Worm (Caenorhabditis elegans) whole organism, L2 larva: Measurements from ENCODE around the gene fbxa-82.

Experiments
- C34F6.9 ChIP-seq: fragments of 150-350 bp; optimal IDR thresholded peaks from 2 replicates; lab custom pipeline; 2014; ENCODE audit warnings: missing biosample characterization, missing genetic modification characterization
- F13H6.1 ChIP-seq: sonication (generic microtip); optimal IDR thresholded peaks from 2 replicates; lab custom pipeline; 2016; ENCODE audit warnings: missing genetic modification characterization, missing compliant biosample characterization
- Y55F3AM.14 ChIP-seq: fragments of 200-800 bp; sonication (Bioruptor generic); optimal IDR thresholded peaks from 2 replicates; lab custom pipeline; 2018; ENCODE audit warnings: mild to moderate bottlenecking, missing genetic modification characterization, missing compliant biosample characterization
- ZK546.5 ChIP-seq: sonication (generic microtip); optimal IDR thresholded peaks from 2 replicates; lab custom pipeline; 2017; ENCODE audit warnings: missing biosample characterization, missing genetic modification characterization
- alr-1 ChIP-seq: fragments of 150-350 bp; optimal IDR thresholded peaks from 2 replicates; lab custom pipeline; 2014; ENCODE audit warnings: missing biosample characterization, missing genetic modification characterization
- ama-1 ChIP-seq: fragments of 150-350 bp; optimal IDR thresholded peaks from 2 replicates; lab custom pipeline; 2018; ENCODE audit warnings: inconsistent platforms
- blmp-1 ChIP-seq: sonication (generic microtip); optimal IDR thresholded peaks from 2 replicates; lab custom pipeline; 2017; ENCODE audit warnings: missing genetic modification characterization, mild to moderate bottlenecking, missing compliant biosample characterization, antibody characterized with exemption, moderate library complexity; ENCODE audit not compliant: insufficient read depth
- ceh-82 ChIP-seq: fragments of 150-350 bp; optimal IDR thresholded peaks from 2 replicates; lab custom pipeline; 2014; ENCODE audit warnings: missing biosample characterization, missing genetic modification characterization
- crh-2 ChIP-seq: sonication (generic microtip); optimal IDR thresholded peaks from 2 replicates; lab custom pipeline; 2017; ENCODE audit warnings: missing biosample characterization, missing genetic modification characterization
- dmd-4 ChIP-seq: sonication (generic microtip); optimal IDR thresholded peaks from 2 replicates; lab custom pipeline; 2017; ENCODE audit warnings: missing biosample characterization, missing genetic modification characterization
- egl-27 ChIP-seq: sonication (generic microtip); optimal IDR thresholded peaks from 3 replicates; lab custom pipeline; 2017; ENCODE audit warnings: missing biosample characterization, missing genetic modification reagents, missing genetic modification characterization
- elt-3 ChIP-seq: sonication (generic microtip); optimal IDR thresholded peaks from 2 replicates; lab custom pipeline; 2017; ENCODE audit warnings: missing biosample characterization, missing genetic modification characterization
- fos-1 ChIP-seq: fragments of 150-350 bp; optimal IDR thresholded peaks from 2 replicates; lab custom pipeline; 2014; ENCODE audit warnings: missing biosample characterization, missing genetic modification characterization
- gmeb-1 ChIP-seq: fragments of 150-350 bp; optimal IDR thresholded peaks from 2 replicates; lab custom pipeline; 2014; ENCODE audit warnings: missing biosample characterization, missing genetic modification characterization
- lin-11 ChIP-seq: fragments of 150-350 bp; sonication (generic microtip); optimal IDR thresholded peaks from 2 replicates; lab custom pipeline; 2014; ENCODE audit warnings: missing biosample characterization, missing genetic modification characterization, inconsistent platforms, mixed read lengths
- lin-13 ChIP-seq: fragments of 150-350 bp; optimal IDR thresholded peaks from 2 replicates; lab custom pipeline; 2014; ENCODE audit warnings: missing biosample characterization, missing genetic modification reagents, missing genetic modification characterization
- lsy-2 ChIP-seq, 2 experiments: fragments of 150-350 bp in 1 of 2; sonication (generic microtip) in 1 of 2; optimal IDR thresholded peaks; 2 replicates each; lab custom pipeline; 2014 to 2017; ENCODE audit warnings: missing biosample characterization in 2 of 2, missing genetic modification characterization in 2 of 2
- mab-5 ChIP-seq: fragments of 150-350 bp; optimal IDR thresholded peaks from 2 replicates; lab custom pipeline; 2014; ENCODE audit warnings: missing biosample characterization, missing genetic modification characterization
- mbf-1 ChIP-seq: sonication (generic microtip); optimal IDR thresholded peaks from 2 replicates; lab custom pipeline; 2017; ENCODE audit warnings: missing biosample characterization, missing genetic modification characterization
- nhr-11 ChIP-seq: fragments of 150-350 bp; optimal IDR thresholded peaks from 2 replicates; lab custom pipeline; 2014; ENCODE audit warnings: missing biosample characterization, missing genetic modification characterization
- nhr-12 ChIP-seq: fragments of 150-350 bp; optimal IDR thresholded peaks from 2 replicates; lab custom pipeline; 2014; ENCODE audit warnings: missing biosample characterization, missing genetic modification characterization
- nhr-129 ChIP-seq: fragments of 150-350 bp; optimal IDR thresholded peaks from 2 replicates; lab custom pipeline; 2014; ENCODE audit warnings: missing biosample characterization, missing genetic modification characterization
- nhr-21 ChIP-seq: fragments of 150-350 bp; optimal IDR thresholded peaks from 2 replicates; lab custom pipeline; 2014; ENCODE audit warnings: missing biosample characterization, missing genetic modification characterization
- nhr-25 ChIP-seq: fragments of 150-350 bp; sonication (generic microtip); optimal IDR thresholded peaks from 3 replicates; lab custom pipeline; 2014; ENCODE audit warnings: missing biosample characterization, missing genetic modification characterization
- nhr-6 ChIP-seq: fragments of 150-350 bp; optimal IDR thresholded peaks from 2 replicates; lab custom pipeline; 2014; ENCODE audit warnings: missing biosample characterization, missing genetic modification characterization
- sem-4 ChIP-seq: fragments of 150-350 bp; optimal IDR thresholded peaks from 2 replicates; lab custom pipeline; 2014; ENCODE audit warnings: missing biosample characterization, missing genetic modification reagents, missing genetic modification characterization
- skn-1 ChIP-seq: sonication (generic microtip); optimal IDR thresholded peaks from 2 replicates; lab custom pipeline; 2017; ENCODE audit warnings: missing biosample characterization, missing genetic modification characterization
- sma-3 ChIP-seq: sonication (generic microtip); optimal IDR thresholded peaks from 2 replicates; lab custom pipeline; 2016; ENCODE audit warnings: missing genetic modification reagents, missing genetic modification characterization, missing compliant biosample characterization
- sma-9 ChIP-seq, 2 experiments: fragments of 150-350 bp in 1 of 2; sonication (generic microtip) in 1 of 2; optimal IDR thresholded peaks; 2 replicates each; lab custom pipeline; 2014 to 2016; ENCODE audit warnings: missing genetic modification characterization in 2 of 2, mild to moderate bottlenecking in 1 of 2, missing biosample characterization in 1 of 2, missing compliant biosample characterization in 1 of 2, missing genetic modification reagents in 1 of 2, moderate library complexity in 1 of 2
- snpc-4 ChIP-seq: fragments of 150-350 bp; optimal IDR thresholded peaks from 2 replicates; lab custom pipeline; 2014; ENCODE audit warnings: missing biosample characterization, missing genetic modification characterization
- unc-55 ChIP-seq: fragments of 150-350 bp; sonication (generic microtip); optimal IDR thresholded peaks from 3 replicates; lab custom pipeline; 2014; ENCODE audit warnings: missing biosample characterization, missing genetic modification reagents, missing genetic modification characterization
- zag-1 ChIP-seq: fragments of 150-350 bp; optimal IDR thresholded peaks from 2 replicates; lab custom pipeline; 2014; ENCODE audit warnings: missing biosample characterization, missing genetic modification characterization
- ztf-1 ChIP-seq: fragments of 200-800 bp; sonication (Bioruptor generic); conservative IDR thresholded peaks from 2 replicates; pipeline ENCODE4 v1.3.6; 2022; ENCODE audit warnings: missing genetic modification characterization, missing compliant biosample characterization
- ztf-11 ChIP-seq: sonication (generic microtip); optimal IDR thresholded peaks from 2 replicates; lab custom pipeline; 2017; ENCODE audit warnings: missing biosample characterization, missing genetic modification characterization
- ztf-4 ChIP-seq: fragments of 150-350 bp; optimal IDR thresholded peaks from 2 replicates; lab custom pipeline; 2014; ENCODE audit warnings: missing biosample characterization, missing genetic modification characterization

fbxa-82 gene

DNA sequence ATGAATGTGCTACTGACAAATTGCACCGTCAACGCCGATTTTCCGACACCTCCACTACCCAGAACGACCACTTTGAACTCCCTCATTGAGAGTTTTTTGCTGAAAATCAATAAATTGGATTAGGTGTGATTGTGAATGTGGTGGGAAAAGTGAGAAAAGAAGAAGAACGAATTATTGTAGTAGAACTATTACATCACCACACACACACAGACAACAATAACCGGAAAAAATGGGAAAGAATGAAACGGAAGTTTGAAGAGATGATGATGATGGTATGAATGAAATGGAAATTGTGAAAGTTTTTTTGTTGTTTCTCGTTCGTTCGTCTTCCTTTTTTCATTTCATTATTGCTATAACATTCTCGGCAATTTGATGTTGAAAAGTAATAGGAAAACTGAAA, 11.7 kb upstream of the fbxa-82 start, which contains the start of gene rap-2:
rap-2 (minus strand) TSS at position 101 of the 400 bp plus-strand sequence.
- TF ChIP-seq C34F6.9 (tag; lab: Kevin White, UChicago) (no peak), egl-27 (tag; lab: Kevin White, UChicago) (no peak), snpc-4 (tag; lab: Kevin White, UChicago) (no peak), F13H6.1 (no peak), Y55F3AM.14 (no peak), sma-9 (GFP tag; optimal IDR thresholded peaks at IDR 0.05; lab: Kevin White, UChicago) (no peak), sma-9 (tag; optimal IDR thresholded peaks at IDR 0.05; lab: Kevin White, UChicago) (no peak), nhr-129 (tag; lab: Kevin White, UChicago) (no peak), mab-5 (tag; lab: Kevin White, UChicago) (no peak), dmd-4 (no peak), nhr-25 (tag; lab: Kevin White, UChicago) (no peak), nhr-11 (tag; lab: Kevin White, UChicago) (no peak), lsy-2 (tag; optimal IDR thresholded peaks at IDR 0.05; lab: Kevin White, UChicago) (no peak), lin-11 (tag; lab: Kevin White, UChicago) (no peak), mbf-1 (tag; lab: Kevin White, UChicago) (no peak), nhr-21 (tag; lab: Kevin White, UChicago) (no peak), ama-1 (lab: Kevin White, UChicago) (no peak), sem-4 (tag; lab: Kevin White, UChicago) (no peak), nhr-12 (no peak), ceh-82 (tag; lab: Kevin White, UChicago) (no peak)

DNA sequence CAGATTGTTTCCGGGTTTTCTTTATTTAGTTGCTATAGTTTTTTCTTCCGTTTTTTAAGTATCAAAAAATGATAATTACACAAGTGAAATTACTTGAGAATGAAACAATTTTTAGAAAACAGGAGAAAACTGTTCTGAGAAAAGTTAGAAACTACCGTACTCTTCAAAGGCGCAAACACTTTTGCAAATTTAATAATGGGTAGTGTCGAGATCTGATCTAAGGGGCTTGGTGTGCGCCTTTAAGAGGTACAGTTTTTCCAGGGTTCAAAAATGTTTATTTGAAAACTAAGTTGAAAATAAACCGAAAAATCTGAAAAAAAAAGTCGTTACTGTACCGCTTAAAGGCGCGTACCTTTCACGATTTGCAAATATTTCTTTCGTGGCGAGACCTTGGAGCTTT, 8.3 kb upstream of the fbxa-82 start:
- TF ChIP-seq lin-11 (tag; lab: Kevin White, UChicago) (no peak), ztf-4 (tag; lab: Kevin White, UChicago) (no peak), egl-27 (tag; lab: Kevin White, UChicago) (no peak)

DNA sequence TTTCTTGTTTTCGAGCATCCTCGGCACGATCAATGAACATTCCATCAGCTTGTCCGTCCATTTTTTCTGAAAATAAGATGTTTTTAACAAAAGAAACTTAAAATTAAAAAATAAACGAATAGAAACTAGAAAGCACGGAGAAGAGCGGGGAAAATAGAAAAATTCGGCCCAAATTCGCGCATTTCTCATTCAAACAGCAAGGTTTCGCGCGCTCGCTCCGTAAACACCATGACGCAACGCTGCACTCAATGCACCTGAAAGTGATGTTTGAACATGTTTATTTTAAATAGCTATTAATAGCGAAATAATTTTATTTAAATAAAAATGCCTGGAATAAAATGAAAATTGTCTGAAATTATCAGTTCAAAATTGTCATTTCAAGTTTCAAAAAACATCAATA, 7.2 kb upstream of the fbxa-82 start, which contains the start of the genes mcm-3 and C25D7.15:
mcm-3 (minus strand) TSS at position 66 of the 400 bp plus-strand sequence.
C25D7.15 (plus strand) TSS at position 275 of the 400 bp plus-strand sequence.
- TF ChIP-seq nhr-6 (no peak), ZK546.5 (tag; lab: Kevin White, UChicago) (no peak), C34F6.9 (tag; lab: Kevin White, UChicago) (peak; percentile 39), nhr-129 (tag; lab: Kevin White, UChicago) (peak; percentile 36), gmeb-1 (tag; lab: Kevin White, UChicago) (peak; percentile 75)

DNA sequence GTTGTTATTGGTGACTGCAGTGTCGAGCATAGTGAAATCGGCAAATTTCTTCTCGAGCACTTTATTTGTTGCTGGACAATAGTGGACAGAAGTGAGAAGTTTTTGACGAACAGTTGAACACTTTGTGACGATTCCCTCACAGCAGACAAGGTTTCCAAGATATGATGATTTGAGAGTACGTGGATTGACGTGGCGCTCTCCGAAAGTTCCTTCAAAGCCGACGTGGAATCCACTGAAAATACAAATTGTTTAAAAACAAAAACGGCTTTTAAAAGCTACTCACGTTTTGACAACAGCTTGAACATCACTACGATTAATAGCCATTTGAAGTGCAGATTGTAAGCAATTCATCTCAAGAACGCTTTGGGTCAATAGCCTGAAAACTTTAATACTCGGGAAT, 6.6 kb upstream of the fbxa-82 start:
- TF ChIP-seq ztf-1 (GFP tag; lab: Robert Waterston, UW): no peak
- no peak for TF ChIP-seq mab-5 (tag; lab: Kevin White, UChicago)
- TF ChIP-seq ZK546.5 (tag; lab: Kevin White, UChicago): no peak
- TF ChIP-seq gmeb-1 (tag; lab: Kevin White, UChicago): no peak
- TF ChIP-seq unc-55 (GFP tag; lab: Kevin White, UChicago): no peak
- no peak for TF ChIP-seq crh-2 (tag; lab: Kevin White, UChicago)
- TF ChIP-seq ztf-4 (tag; lab: Kevin White, UChicago): no peak
- TF ChIP-seq blmp-1 (tag; lab: Kevin White, UChicago): no peak
- TF ChIP-seq nhr-6: no peak
- no peak for TF ChIP-seq lin-11 (tag; lab: Kevin White, UChicago)
- TF ChIP-seq nhr-11 (tag; lab: Kevin White, UChicago): no peak
- TF ChIP-seq lin-13: no peak
- no peak for TF ChIP-seq nhr-25 (tag; lab: Kevin White, UChicago)
- no peak for TF ChIP-seq elt-3 (tag; lab: Kevin White, UChicago)
- TF ChIP-seq lsy-2 (tag; optimal IDR thresholded peaks at IDR 0.05; lab: Kevin White, UChicago): no peak
- no peak for TF ChIP-seq zag-1
- no peak for TF ChIP-seq dmd-4

DNA sequence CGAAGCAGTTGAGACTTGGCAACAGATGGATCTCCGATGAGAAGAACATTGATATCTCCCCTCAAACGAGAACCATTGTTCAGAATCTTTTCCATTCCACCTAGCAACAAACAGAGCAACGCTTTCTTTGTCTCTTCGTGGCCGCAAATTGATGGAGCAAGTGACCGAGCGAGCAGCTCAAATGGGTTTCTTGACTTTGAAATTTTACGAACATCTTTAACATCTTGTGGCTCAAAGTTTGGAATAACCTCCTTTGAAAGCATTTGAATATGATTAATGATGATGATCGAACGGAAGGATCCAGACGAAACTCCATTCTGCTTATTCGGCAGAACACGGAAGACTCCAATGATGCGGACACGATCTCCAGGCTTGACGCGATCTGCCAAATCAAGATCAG, 6.1 kb upstream of the fbxa-82 start:
- TF ChIP-seq sma-3 (GFP tag; lab: Kevin White, UChicago): no peak
- no peak for TF ChIP-seq elt-3 (tag; lab: Kevin White, UChicago)
- no peak for TF ChIP-seq alr-1 (tag; lab: Kevin White, UChicago)
- TF ChIP-seq fos-1 (tag; lab: Kevin White, UChicago): no peak
- no peak for TF ChIP-seq nhr-25 (tag; lab: Kevin White, UChicago)
- TF ChIP-seq ceh-82 (tag; lab: Kevin White, UChicago): no peak
- no peak for TF ChIP-seq skn-1 (tag; lab: Kevin White, UChicago)
- TF ChIP-seq ztf-11 (tag; lab: Kevin White, UChicago): no peak
- TF ChIP-seq crh-2 (tag; lab: Kevin White, UChicago): no peak
- TF ChIP-seq unc-55 (GFP tag; lab: Kevin White, UChicago): no peak
